Fruit fly (Drosophila melanogaster): ENCODE results near the gene Tmf.
A peak's percentile ranks its signal among the peaks of the same experiment; 100 is the strongest.

DNA sequence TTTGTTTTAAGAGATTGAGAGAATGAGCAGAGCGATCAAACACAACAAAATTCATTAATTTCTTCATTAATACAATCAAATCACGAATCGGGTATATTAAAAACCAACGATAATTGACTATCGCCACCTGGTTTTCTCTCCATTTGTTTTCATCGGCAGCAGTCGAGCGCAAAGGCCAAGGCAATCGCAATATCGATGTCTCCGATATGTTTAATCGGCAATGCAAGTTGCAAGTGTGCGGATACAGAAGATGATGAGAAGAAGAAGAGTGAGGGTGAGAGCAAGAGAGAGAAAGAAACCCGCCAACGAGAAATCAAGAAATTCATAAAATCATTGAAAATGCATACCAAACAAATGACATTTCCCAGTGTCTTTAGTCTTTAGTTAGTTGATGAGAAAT, 31.6 kb downstream of the Tmf start:
- TF ChIP-seq CG3281 (GFP tag; optimal IDR thresholded peaks at IDR 0.05) (no peak), Ravus (GFP tag; IDR thresholded peaks at IDR 0.05) (no peak), Elba2 (GFP tag; optimal IDR thresholded peaks at IDR 0.05) (no peak), scrt (GFP tag; optimal IDR thresholded peaks at IDR 0.05) (no peak), nerfin-2 (GFP tag; IDR thresholded peaks at IDR 0.05; ENCODE audit: partially characterized antibody) (peak; percentile 23; the same call in 1 of the 2 replicates), CG4404 (GFP tag; IDR thresholded peaks at IDR 0.05) (no peak)

Measured in whole organism, embryonic.